Worm (Caenorhabditis elegans): ENCODE measurements around the gene phf-5.

- TF ChIP-seq unc-62 (GFP tag; optimal IDR thresholded peaks at IDR 0.05 in 1 of 2) = no peak
- no peak for TF ChIP-seq unc-62 (tag; optimal IDR thresholded peaks at IDR 0.05)
- no peak for TF ChIP-seq nhr-76 (tag; optimal IDR thresholded peaks at IDR 0.05)
- no peak for TF ChIP-seq snpc-4 (tag; optimal IDR thresholded peaks at IDR 0.05)
- TF ChIP-seq mdl-1 (tag; optimal IDR thresholded peaks at IDR 0.05) = no peak
- no peak for TF ChIP-seq madf-9 (GFP tag; conservative IDR thresholded peaks at IDR 0.05)
- peak; percentile 26 for TF ChIP-seq nhr-11 (tag; optimal IDR thresholded peaks at IDR 0.05)
- TF ChIP-seq nhr-77 (tag; optimal IDR thresholded peaks at IDR 0.05) = no peak
- no peak for TF ChIP-seq aly-2 (tag; optimal IDR thresholded peaks at IDR 0.05)
- no peak for TF ChIP-seq nhr-28 (tag; optimal IDR thresholded peaks at IDR 0.05)
- no peak for TF ChIP-seq lir-3 (tag; optimal IDR thresholded peaks at IDR 0.05)
- TF ChIP-seq mxl-3 (GFP tag; optimal IDR thresholded peaks at IDR 0.05) = no peak
- no peak for TF ChIP-seq unc-39 (tag; optimal IDR thresholded peaks at IDR 0.05)
- TF ChIP-seq F10B5.3 (tag; optimal IDR thresholded peaks at IDR 0.05) = no peak
Measured at ce11 chrIII:2375918-2376317, 32.5 kb downstream of the phf-5 start, which contains the start of gene H14E04.2.

Measured in whole organism, L4 larva.